Worm (Caenorhabditis elegans): ENCODE results near the gene T22G5.3.

DNA sequence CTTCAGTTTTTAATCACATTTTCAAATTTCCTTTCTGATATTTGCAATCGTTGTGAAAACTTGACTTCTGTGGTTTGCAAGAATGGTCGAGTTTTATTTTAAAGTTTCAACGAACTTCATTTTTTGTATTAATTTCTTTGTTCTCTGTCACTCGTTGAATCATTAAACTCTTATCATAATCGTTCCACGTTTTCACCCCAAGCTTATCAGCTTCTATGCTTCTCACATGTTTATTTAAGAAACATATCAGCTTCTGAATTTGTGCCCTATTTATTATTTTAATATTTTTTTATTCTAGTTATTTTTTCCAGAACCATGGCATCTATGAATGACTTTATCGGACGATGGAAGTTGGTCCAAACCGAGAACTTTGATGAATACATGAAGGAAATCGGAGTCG lies 1.5 kb upstream of the T22G5.3 start, which contains the start of gene lbp-7:
- TF ChIP-seq ceh-9 (tag; optimal IDR thresholded peaks at IDR 0.05) (no peak), snpc-4 (tag; optimal IDR thresholded peaks at IDR 0.05) (no peak), nhr-237 (tag; optimal IDR thresholded peaks at IDR 0.05) (no peak), lin-15B (tag; optimal IDR thresholded peaks at IDR 0.05) (no peak), unc-39 (tag; optimal IDR thresholded peaks at IDR 0.05) (no peak), nhr-77 (tag; optimal IDR thresholded peaks at IDR 0.05) (no peak), nhr-12 (tag; optimal IDR thresholded peaks at IDR 0.05) (no peak)
